Fruit fly (Drosophila melanogaster) whole organism, embryonic: ENCODE results near the gene CG31612.

Source experiments
- Camta ChIP-seq: fragments of 200-800 bp; sonication (Bioruptor generic); optimal IDR thresholded peaks from 2 replicates; lab custom pipeline; 2016; ENCODE audit warnings: missing biosample characterization, missing genetic modification characterization
- Hand ChIP-seq: fragments of 200-800 bp; sonication (Bioruptor generic); optimal IDR thresholded peaks from 2 replicates; lab custom pipeline; 2017; ENCODE audit warnings: mild to moderate bottlenecking, missing biosample characterization, missing genetic modification reagents, missing genetic modification characterization
- Hey ChIP-seq: fragments of 200-800 bp; sonication (Bioruptor generic); optimal IDR thresholded peaks from 3 replicates; lab custom pipeline; 2018; ENCODE audit warnings: missing biosample characterization, mild to moderate bottlenecking, missing genetic modification characterization

DNA sequence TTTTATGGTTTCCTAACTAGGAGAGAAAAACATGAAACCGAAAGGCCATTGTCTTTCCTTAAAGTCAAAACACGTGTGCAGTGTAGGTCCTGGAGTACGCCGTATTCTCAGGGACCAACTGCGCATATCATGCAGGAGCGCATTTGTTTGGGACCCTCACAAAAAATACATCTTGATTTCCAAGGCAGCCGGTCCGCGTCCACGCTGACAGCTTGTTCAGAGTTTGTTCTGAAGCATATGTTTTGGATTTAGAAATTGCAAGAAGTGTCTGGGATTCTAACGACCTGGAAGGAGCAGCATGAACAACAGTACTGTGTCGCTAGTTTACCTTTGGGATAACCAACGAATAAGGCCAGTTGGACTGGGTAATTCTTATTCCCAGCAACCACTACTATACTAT, 46.3 kb downstream of the CG31612 start:
- TF ChIP-seq Hand (GFP tag; lab: Kevin White, UChicago): no peak
- no peak for TF ChIP-seq Camta (GFP tag; lab: Kevin White, UChicago)
- no peak for TF ChIP-seq Hey
